Fruit fly (Drosophila melanogaster): Measurements from ENCODE around the gene RhoL.

DNA sequence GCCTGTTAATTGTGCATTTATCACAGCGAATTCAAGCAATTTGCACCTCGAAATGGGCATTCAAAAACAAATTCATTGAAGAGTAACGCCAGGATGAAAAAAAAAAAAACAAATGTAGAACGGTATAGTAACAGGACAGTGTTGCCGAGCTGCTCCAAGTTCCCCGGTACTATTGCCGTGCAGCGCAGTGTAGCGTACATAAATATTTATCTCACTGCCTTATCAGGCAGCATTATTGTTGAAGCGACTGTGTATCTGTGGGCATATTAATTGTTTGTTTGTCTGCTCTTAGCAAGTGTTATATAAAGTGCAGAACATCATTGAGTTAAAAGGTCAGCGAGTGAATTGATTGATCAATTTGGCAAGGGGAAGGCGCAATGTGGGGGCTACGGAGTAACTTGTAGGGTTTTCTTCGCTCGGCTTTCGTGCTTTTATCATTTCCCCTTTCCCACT lies 14.0 kb upstream of the RhoL start:
- TF ChIP-seq pum (GFP tag; optimal IDR thresholded peaks at IDR 0.05) = no peak
- TF ChIP-seq CG17361 (GFP tag; IDR thresholded peaks at IDR 0.05) = no peak
- TF ChIP-seq lmd (GFP tag; IDR thresholded peaks at IDR 0.05) = no peak
- TF ChIP-seq dmrt11E (tag; optimal IDR thresholded peaks at IDR 0.05) = no peak
